Worm (Caenorhabditis elegans): Measurements from ENCODE around the gene nhr-225.

DNA sequence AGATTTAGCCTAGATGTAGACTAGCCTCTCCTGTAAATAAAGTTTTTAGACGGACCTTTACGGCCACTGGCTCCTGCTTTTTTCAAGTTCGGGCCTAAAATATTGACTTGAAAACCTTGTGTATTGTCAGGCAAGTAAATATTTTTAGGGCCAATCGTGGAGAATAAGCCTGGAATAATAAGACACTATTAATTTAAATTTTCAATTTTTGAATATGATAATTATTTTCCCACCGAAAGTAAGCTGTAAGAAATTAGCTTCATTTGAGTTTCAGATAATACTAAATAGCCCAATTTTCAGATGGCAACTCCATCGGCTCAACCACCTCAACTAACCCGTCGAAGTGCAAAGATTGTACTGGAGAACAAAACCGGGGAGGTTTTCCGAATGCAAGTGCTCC lies 36.1 kb upstream of the nhr-225 start, which contains the start of gene pud-4:
- TF ChIP-seq aha-1 (tag) (no peak), ces-1 (GFP tag; optimal IDR thresholded peaks at IDR 0.05) (no peak), dmd-8 (GFP tag; IDR thresholded peaks at IDR 0.05) (no peak), rbr-2 (tag; optimal IDR thresholded peaks at IDR 0.05) (no peak), dpl-1 (GFP tag; optimal IDR thresholded peaks at IDR 0.05) (no peak), hlh-30 (tag; optimal IDR thresholded peaks at IDR 0.05; ENCODE audit: insufficient read depth) (no peak), nhr-77 (tag; optimal IDR thresholded peaks at IDR 0.05) (no peak)

All from whole organism, L4 larva.